Fruit fly (Drosophila melanogaster): ENCODE measurements around the gene EAChm.
A peak's percentile ranks its signal among the peaks of the same experiment; 100 is the strongest.

EAChm gene

DNA sequence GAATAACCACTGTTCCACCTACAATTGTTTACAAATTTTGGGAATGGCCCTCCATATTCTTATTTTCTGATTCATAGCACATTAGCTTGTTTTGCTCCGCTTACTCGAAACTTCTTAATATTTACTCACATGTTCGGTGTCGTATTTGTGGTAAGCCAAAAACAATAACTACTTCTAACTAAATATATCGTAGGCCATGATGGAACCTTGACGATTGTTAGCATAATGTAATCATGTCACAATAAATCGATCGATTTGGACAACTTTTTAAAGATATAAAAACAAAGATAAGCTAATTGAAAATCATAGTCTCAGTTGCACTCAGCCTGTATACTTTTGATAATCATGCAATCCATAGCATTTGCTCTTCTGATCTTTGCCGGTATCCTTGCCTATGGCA lies at the start of gene EAChm:
Gene EAChm, plus strand, starts transcription at position 301 of the 400 bp plus-strand sequence.
- TF ChIP-seq noc (tag; optimal IDR thresholded peaks at IDR 0.05), result no peak

DNA sequence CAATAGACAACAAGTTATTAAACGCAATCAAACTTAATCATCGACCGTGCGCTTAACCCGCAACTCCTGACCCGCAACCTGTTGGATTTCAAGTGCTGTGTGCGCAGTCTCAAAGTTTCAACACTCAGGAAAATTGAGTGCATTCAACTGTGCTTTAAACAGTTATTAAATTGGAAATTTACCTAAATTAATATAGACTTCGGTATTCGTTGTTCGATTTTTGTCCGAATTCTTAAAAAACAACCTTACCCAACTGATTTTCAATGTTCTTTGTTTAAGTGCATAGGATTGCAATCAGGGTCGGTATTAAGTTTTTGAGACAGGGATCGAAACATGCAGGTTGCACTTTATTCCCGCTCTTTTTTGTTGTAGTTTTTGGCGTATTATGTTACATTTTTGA lies 49.5 kb upstream of the EAChm start:
- TF ChIP-seq noc (tag; optimal IDR thresholded peaks at IDR 0.05), result no peak

DNA sequence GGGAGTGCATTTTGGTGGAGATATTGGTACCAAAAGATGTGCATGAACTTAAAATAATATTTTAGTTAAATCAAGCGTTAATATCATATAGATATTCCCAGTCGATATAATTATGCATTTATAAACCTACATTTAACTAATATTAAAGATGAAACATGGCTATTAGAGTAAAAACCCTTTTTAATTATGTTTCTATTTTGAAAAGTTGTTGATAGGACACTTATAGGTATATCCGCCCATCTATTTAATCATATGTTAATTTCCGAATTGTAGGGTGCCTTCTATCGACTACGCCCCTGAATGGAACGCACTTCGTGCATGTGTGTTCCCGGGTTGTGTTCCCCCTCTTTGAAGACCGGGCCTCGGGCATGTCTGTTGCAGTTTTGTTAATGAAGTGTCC lies 48.8 kb upstream of the EAChm start:
- TF ChIP-seq noc (tag; optimal IDR thresholded peaks at IDR 0.05), result no peak

DNA sequence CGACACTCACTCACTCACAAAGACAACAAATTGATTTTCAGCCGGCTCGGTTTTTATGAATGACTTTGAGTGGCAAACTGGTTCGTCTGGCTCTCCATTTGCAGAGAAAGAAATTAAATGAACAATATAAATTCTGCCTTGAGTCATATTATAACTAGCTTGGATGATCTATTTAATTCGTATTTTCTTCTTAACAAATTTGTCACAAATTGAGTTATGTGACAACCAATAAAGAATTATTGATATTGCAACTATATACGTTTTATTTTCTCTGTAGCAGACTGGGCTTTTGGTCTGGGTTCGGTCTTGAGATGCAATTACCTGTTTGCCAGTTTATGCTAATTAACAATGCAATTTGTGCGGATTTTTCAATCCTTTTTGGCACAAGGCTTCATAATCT lies 47.8 kb upstream of the EAChm start:
- TF ChIP-seq noc (tag; optimal IDR thresholded peaks at IDR 0.05), result no peak

DNA sequence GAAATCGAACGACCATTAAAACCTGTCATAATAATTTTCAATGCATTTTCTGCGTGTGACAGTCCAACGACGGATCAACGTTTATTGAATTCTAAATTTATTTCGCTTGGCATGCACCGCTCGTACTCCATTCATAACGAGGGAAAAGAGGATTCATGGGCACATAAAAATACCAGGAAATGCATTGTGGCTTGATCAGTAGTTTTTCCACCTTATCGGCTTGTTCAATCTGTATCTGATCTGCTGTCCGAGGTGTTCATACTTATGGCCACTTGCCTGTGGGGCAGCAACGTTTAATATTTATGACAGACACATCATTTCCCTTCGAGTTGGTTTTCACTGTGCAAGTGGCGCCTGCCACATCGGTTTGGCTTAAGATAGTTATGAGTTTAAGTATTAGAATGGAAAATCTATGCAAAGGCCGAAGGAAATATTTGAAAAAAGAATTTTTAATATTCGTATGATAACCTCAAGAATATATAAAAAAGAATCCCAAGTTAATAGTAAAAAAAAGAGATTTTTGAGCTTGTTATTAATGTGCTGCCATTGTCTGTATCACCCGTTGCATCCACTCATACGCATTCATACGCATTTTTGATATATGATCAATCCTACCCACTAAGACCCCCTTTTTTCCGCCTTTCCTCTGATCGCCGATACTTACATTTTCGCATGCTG lies 47.2 kb upstream of the EAChm start:
- TF ChIP-seq noc (tag; optimal IDR thresholded peaks at IDR 0.05), result no peak

DNA sequence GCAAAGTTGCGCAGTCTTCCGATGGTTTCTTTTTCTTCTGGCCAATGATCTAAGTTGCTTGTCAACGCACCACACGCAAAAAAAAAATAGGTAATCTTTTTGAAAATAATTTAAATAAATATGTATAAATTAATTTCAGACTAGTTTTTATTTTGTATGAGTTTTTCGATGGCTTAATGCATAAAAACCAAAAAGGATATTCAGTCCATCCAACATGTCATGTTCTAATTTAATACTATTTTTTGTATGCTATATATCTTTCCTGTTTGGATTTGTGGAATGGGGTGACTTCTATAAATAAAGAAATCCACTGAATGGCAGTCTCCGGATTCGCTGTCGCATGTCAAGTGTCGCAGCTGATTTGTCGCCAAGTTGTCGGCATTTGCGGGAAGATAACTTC lies 44.9 kb upstream of the EAChm start:
- no peak for TF ChIP-seq noc (tag; optimal IDR thresholded peaks at IDR 0.05)

DNA sequence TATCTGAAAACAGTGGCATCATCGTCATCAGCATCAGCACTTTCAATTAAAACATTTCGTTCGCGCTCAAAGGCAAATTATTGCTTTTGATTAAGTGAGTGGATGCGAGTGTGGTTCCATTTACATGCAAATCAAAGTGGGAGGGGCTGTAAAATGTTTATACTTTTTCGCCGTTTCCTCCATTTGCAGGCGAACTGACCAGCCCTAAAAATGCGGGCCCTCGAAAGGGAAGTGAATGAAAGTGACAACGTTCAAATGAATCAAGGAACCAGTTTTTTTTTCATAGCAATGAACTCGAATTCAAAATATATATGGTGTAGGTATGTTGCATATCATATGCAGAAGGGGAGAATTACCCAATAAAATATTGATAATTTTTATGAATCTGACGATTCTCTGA lies 44.0 kb upstream of the EAChm start:
- no peak for TF ChIP-seq noc (tag; optimal IDR thresholded peaks at IDR 0.05)

DNA sequence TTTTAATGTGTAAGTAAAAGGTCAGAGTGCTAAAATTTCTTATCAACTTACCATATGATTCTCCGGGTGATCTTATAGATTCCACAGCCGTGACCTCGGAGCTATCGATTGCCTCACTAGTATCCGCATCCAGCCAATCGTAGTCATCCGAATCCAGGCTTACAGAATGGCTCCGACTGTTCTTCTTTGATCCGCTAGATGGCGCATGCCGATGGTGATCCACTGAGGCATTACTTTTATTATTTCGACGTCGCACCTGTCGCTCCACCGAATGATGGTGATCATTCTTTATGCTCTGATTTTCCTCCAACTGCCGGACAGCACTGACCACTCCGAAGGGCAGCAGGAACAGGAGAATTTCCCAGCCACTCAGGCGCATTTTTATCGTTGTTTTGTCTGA lies 43.4 kb upstream of the EAChm start:
- TF ChIP-seq noc (tag; optimal IDR thresholded peaks at IDR 0.05), result no peak

DNA sequence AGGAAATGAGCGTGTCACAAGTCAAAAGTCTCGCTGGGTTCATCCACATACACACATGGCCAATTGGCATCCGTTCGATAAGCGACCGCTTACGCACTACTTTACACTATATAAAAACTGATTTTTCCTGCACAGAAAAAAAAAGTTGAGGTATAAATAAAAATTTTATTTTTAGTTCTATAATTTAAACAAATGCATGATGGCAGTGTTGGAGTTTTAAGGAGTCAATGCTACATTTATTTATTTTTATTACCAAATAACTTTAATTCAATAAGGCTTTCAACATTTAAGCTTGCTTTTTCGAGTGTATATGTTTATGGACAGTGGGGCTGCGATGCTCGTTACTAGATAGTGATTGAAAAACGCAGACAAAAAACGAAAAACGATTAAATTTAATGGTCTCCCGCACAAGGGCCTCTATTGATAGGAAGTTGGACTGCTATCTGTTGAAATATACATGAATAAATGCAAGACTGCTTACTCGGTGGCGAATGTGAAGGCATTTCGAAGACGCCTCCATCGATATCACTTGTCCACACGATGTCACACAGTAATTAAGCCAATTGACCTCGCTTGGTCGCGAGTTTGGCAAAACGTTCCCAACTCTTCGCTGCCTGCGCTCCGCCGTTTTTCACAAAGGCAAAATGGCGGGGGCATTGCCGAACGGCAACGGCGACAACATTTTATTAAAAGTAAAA lies 42.8 kb upstream of the EAChm start:
- peak; percentile 74 for TF ChIP-seq noc (tag; optimal IDR thresholded peaks at IDR 0.05)

DNA sequence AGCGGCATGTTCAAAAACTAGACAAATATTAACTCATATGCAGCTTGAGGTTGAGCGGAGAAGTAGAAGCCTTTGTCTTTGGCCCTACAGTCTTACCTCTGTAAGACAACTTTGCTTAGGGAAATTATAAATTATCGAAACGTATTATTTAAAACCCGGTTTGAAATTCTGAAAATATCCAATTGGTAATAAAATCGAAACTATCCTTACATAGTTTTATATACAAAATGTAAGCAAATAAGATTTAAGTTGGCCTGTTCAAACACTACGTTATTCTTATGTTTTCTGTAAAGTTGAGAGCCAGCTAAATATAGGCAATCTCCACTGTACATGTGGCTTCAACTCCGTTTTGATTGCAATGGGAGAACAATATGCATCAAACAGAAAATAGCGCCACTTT lies 41.3 kb upstream of the EAChm start:
- no peak for TF ChIP-seq noc (tag; optimal IDR thresholded peaks at IDR 0.05)

DNA sequence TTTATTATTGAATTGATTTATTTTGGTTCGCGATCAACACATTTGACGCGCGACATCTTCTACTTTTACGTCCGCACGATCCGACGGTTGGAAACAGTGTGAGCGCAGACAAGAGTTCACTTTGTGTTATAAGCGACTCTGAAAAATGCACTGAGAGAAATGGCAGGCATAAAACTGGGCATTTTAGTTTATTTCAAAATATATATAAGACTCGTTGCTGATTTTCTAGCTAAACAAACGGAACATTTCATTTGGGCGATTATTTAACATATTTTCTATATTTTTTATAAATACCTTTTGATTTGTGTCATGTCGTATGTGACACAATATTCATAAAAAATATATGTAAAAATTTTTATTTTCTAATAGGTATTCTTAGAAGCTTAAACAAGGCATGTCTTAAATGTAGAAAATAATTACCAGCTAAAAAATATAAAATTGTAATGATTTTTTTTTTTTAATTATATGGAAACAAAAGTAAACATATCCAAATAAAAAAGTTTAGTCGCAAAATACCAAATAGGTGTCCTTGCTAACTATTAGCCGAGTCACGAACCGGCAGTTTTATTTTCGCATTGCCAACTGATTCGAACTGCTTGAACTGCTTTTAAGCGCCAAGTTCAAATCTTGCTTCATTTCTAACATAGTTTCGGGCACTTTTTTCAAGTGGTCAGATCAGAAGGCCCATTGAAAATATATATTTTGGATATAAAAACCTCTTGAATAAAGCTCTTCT lies 40.5 kb upstream of the EAChm start, which contains the start of gene Reck:
Gene Reck, minus strand, starts transcription at position 106 of the 736 bp plus-strand sequence.
- TF ChIP-seq noc (tag; optimal IDR thresholded peaks at IDR 0.05), result no peak

DNA sequence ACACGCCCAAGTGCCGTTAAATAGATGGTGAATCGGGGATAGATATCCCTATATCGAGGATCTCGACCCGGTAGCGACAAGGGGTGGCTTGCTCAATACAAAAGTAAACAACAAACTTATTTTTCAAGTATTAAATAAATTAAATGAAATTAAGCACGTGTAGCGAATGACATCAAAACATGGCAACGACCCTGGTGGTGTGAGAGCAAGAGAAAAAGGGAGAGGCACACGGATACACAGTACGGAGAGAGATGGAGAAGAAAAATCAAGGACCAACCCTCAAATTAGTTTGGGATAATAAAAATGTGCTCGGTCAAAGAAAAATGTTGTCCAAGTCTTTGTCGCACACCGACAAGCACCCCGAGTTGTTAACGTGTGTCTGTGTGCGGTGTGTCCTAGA lies 33.6 kb upstream of the EAChm start:
- no peak for TF ChIP-seq noc (tag; optimal IDR thresholded peaks at IDR 0.05)

DNA sequence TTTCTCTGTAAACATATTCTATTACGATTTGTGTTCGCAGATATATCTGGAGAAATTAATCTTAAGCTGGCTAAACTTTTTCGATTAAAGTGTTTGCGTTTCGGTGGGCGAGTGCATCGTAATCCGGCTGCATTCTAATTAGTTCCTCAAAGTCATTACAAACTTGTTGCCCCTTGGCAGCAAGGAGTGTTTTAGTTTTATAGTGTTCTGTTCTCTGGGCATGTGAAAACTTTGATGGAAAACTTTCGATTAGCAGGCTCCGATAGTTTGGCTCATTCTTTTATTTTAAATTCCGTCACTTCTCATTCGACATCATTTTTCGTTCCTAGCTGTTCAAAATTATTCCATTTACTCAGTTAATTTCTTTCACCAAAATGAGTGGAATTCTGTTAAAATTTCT lies 31.4 kb upstream of the EAChm start, which contains the start of gene CG32148:
Gene CG32148, plus strand, starts transcription at position 301 of the 400 bp plus-strand sequence.
- no peak for TF ChIP-seq noc (tag; optimal IDR thresholded peaks at IDR 0.05)

DNA sequence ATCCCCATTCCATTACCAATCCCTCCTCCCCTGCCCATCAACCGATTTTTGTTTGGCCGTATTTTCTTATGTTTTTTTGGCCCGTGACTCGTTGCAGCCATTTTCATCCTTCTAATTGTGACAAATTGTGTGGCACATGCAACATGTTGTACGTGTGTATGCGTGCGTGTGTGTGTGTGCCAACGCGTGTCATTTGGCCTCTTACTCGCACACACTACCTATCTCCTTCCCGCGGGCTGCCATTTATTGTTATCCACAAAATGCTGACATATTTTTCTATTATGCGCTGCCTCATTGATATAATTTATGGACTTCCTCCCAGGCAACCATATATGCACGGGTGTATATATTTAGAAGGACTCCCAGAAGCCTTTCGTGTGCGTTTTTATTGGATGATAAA lies 22.8 kb upstream of the EAChm start:
- no peak for TF ChIP-seq noc (tag; optimal IDR thresholded peaks at IDR 0.05)

DNA sequence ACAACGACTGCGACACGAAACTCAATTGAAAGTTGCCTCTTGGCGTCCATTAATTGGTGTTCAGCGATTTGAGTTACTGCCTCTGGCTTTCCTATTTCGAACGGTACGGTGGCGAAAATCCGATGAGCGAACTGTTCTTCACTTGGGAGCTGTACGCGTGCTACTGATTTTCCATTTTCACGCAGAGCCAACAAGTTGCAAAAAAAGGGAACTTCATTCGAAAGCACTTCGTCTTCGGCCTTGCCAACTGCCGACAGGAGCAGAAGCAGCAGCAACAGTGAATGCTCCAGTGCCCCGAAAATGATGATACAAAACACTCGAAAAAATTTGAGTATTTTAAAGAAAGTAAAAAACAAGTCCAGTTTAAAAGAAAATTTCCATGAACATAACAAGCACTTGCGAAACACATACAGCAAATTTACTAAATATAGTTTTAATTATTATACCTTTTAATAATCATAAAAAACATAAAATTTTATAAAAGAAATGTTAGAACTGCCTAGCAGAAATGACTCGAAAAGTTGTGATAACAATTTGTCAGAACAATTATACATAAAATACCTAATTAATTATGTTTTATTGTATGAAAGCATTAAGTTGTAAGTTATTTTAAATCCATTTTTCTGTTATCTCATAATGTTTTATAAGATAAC lies 20.4 kb upstream of the EAChm start:
- no peak for TF ChIP-seq noc (tag; optimal IDR thresholded peaks at IDR 0.05)

DNA sequence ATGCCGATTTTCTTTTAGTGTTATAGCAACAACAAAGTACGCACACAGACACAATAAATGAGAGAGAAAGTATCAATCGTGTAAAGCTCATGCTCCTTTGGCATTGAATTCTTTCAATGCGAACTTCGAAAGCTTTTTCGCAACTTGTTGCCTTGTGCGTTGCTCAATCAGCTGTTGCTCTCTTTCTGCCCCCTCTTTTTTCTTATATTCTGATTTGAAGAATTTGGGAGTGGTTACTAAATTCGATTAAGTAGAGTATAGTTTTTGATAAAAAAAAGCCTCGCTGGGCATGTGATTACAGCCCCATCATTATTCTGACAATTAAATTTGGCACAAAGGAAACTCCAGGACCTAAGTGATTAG lies 19.9 kb upstream of the EAChm start:
- no peak for TF ChIP-seq noc (tag; optimal IDR thresholded peaks at IDR 0.05)
